Fruit fly (Drosophila melanogaster) whole organism, embryonic: ENCODE results near the gene CG5639.

ENCODE experiments used
- Adf1 ChIP-seq: fragments of 200-800 bp; sonication (Bioruptor generic); IDR thresholded peaks from 2 replicates; pipeline ENCODE4 v1.3.6; 2022; ENCODE audit warnings: missing biosample characterization, missing genetic modification characterization
- Bteb2 ChIP-seq: fragments of 200-800 bp; sonication (Bioruptor generic); optimal IDR thresholded peaks from 2 replicates; lab custom pipeline; 2016; ENCODE audit warnings: missing biosample characterization, missing genetic modification characterization
- C15 ChIP-seq: fragments of 200-800 bp; sonication (Bioruptor generic); IDR thresholded peaks from 3 replicates; pipeline ENCODE4 v1.3.6; 2022; ENCODE audit warnings: missing biosample characterization, missing genetic modification characterization
- CG10147 ChIP-seq: fragments of 200-800 bp; sonication (Bioruptor generic); optimal IDR thresholded peaks from 2 replicates; lab custom pipeline; 2019; ENCODE audit warnings: missing biosample characterization, mild to moderate bottlenecking, missing genetic modification characterization, moderate library complexity
- CG10431 ChIP-seq: fragments of 200-800 bp; sonication (Bioruptor generic); optimal IDR thresholded peaks from 3 replicates; lab custom pipeline; 2018; ENCODE audit warnings: missing biosample characterization, mild to moderate bottlenecking, missing genetic modification characterization
- CG12299 ChIP-seq: fragments of 200-800 bp; sonication (Bioruptor generic); optimal IDR thresholded peaks from 2 replicates; lab custom pipeline; 2018; ENCODE audit warnings: missing biosample characterization, mild to moderate bottlenecking, missing genetic modification characterization
- CG14667 ChIP-seq: fragments of 200-800 bp; sonication (Bioruptor generic); IDR thresholded peaks from 2 replicates; pipeline ENCODE4 v1.3.6; 2022; ENCODE audit warnings: missing biosample characterization, missing genetic modification characterization
- CG14965 ChIP-seq: fragments of 200-800 bp; sonication (Bioruptor generic); optimal IDR thresholded peaks from 2 replicates; lab custom pipeline; 2016; ENCODE audit warnings: missing biosample characterization, missing genetic modification characterization, borderline replicate concordance
- CG15011 ChIP-seq: fragments of 200-800 bp; sonication (Bioruptor generic); optimal IDR thresholded peaks from 3 replicates; lab custom pipeline; 2018; ENCODE audit warnings: missing biosample characterization, mild to moderate bottlenecking, missing genetic modification characterization
- CG15073 ChIP-seq: fragments of 200-800 bp; sonication (Bioruptor generic); optimal IDR thresholded peaks from 2 replicates; lab custom pipeline; 2016; ENCODE audit warnings: missing biosample characterization, missing genetic modification characterization
- CG18619 ChIP-seq: fragments of 200-800 bp; sonication (Bioruptor generic); optimal IDR thresholded peaks from 3 replicates; lab custom pipeline; 2017; ENCODE audit warnings: missing biosample characterization, mild to moderate bottlenecking, missing genetic modification characterization
- CG2120 ChIP-seq: fragments of 200-800 bp; sonication (Bioruptor generic); optimal IDR thresholded peaks from 3 replicates; lab custom pipeline; 2016; ENCODE audit warnings: missing biosample characterization, missing genetic modification characterization
- CG3065 ChIP-seq: fragments of 200-800 bp; sonication (Bioruptor generic); optimal IDR thresholded peaks from 2 replicates; lab custom pipeline; 2016; ENCODE audit warnings: missing biosample characterization, missing genetic modification characterization
- CG31365 ChIP-seq: fragments of 200-800 bp; sonication (Bioruptor generic); optimal IDR thresholded peaks from 2 replicates; lab custom pipeline; 2018; ENCODE audit warnings: missing biosample characterization, mild to moderate bottlenecking, missing genetic modification characterization
- CG3163 ChIP-seq: fragments of 200-800 bp; sonication (Bioruptor generic); optimal IDR thresholded peaks from 3 replicates; lab custom pipeline; 2016; ENCODE audit warnings: missing biosample characterization, missing genetic modification characterization
- CG34376 ChIP-seq: fragments of 200-800 bp; sonication (Bioruptor generic); optimal IDR thresholded peaks from 2 replicates; lab custom pipeline; 2018; ENCODE audit warnings: missing biosample characterization, mild to moderate bottlenecking, missing genetic modification characterization
- CG43689 ChIP-seq: fragments of 200-800 bp; sonication (Bioruptor generic); IDR thresholded peaks from 2 replicates; pipeline ENCODE4 v1.3.6; 2022; ENCODE audit warnings: missing biosample characterization, missing genetic modification characterization
- CG6654 ChIP-seq: fragments of 200-800 bp; sonication (Bioruptor generic); optimal IDR thresholded peaks from 2 replicates; lab custom pipeline; 2017; ENCODE audit warnings: missing biosample characterization, mild to moderate bottlenecking, missing genetic modification characterization
- CG7963 ChIP-seq: fragments of 200-800 bp; sonication (Bioruptor generic); IDR thresholded peaks from 3 replicates; pipeline ENCODE4 v1.3.6; 2022; ENCODE audit warnings: missing biosample characterization, missing genetic modification characterization; ENCODE audit not compliant: partially characterized antibody
- CG8089 ChIP-seq: fragments of 200-800 bp; sonication (Bioruptor generic); optimal IDR thresholded peaks from 3 replicates; lab custom pipeline; 2016; ENCODE audit warnings: missing biosample characterization, missing genetic modification characterization
- CG8290 ChIP-seq, 3 experiments: fragments of 200-800 bp; sonication (Bioruptor generic); optimal IDR thresholded peaks; 2 replicates each; lab custom pipeline; 2016 to 2019; ENCODE audit warnings: missing biosample characterization in 3 of 3, missing genetic modification characterization in 3 of 3, mild to moderate bottlenecking in 2 of 3, moderate library complexity in 1 of 3
- CHES-1-like ChIP-seq: fragments of 200-800 bp; sonication (Bioruptor generic); optimal IDR thresholded peaks from 2 replicates; lab custom pipeline; 2016; ENCODE audit warnings: missing biosample characterization, missing genetic modification characterization
- Camta ChIP-seq: fragments of 200-800 bp; sonication (Bioruptor generic); optimal IDR thresholded peaks from 2 replicates; lab custom pipeline; 2016; ENCODE audit warnings: missing biosample characterization, missing genetic modification characterization
- D ChIP-seq, 2 experiments: fragments of 200-800 bp in 1 of 2; fragments of >200 bp in 1 of 2; sonication (Bioruptor generic) in 1 of 2; optimal IDR thresholded peaks; 2 replicates in 1 of 2; 3 replicates in 1 of 2; lab custom pipeline; 2017; ENCODE audit warnings: mild to moderate bottlenecking in 1 of 2, missing biosample characterization in 1 of 2, missing genetic modification characterization in 1 of 2, missing genetic modification reagents in 1 of 2
- D19B ChIP-seq: fragments of 200-800 bp; sonication (Bioruptor generic); optimal IDR thresholded peaks from 2 replicates; lab custom pipeline; 2017; ENCODE audit warnings: missing biosample characterization, mild to moderate bottlenecking, missing genetic modification characterization
- Deaf1 ChIP-seq: fragments of 200-800 bp; optimal IDR thresholded peaks from 3 replicates; lab custom pipeline; 2019; ENCODE audit warnings: missing biosample characterization, mild to moderate bottlenecking, missing genetic modification characterization, moderate library complexity
- Dfd ChIP-seq, 2 experiments: fragments of >200 bp; optimal IDR thresholded peaks; 2 replicates each; lab custom pipeline; 2017; ENCODE audit warnings: missing biosample characterization in 2 of 2, missing genetic modification characterization in 2 of 2
- Hr78 ChIP-seq, 2 experiments: fragments of 200-800 bp in 1 of 2; fragments of >200 bp in 1 of 2; sonication (Bioruptor generic) in 1 of 2; optimal IDR thresholded peaks; 2 replicates each; lab custom pipeline; 2017 to 2019; ENCODE audit warnings: missing biosample characterization in 2 of 2, missing genetic modification characterization in 2 of 2, mild to moderate bottlenecking in 1 of 2, moderate library complexity in 1 of 2
- Lpt ChIP-seq: fragments of >200 bp; optimal IDR thresholded peaks from 2 replicates; lab custom pipeline; 2018; ENCODE audit warnings: missing biosample characterization, missing genetic modification characterization
- Neu2 ChIP-seq: fragments of 200-800 bp; sonication (Bioruptor generic); optimal IDR thresholded peaks from 3 replicates; lab custom pipeline; 2016; ENCODE audit warnings: missing biosample characterization, missing genetic modification characterization, borderline replicate concordance
- NfI ChIP-seq: fragments of 200-800 bp; sonication (Bioruptor generic); optimal IDR thresholded peaks from 3 replicates; lab custom pipeline; 2018; ENCODE audit warnings: missing biosample characterization, mild to moderate bottlenecking, missing genetic modification characterization, moderate library complexity
- Rfx ChIP-seq: fragments of 200-800 bp; sonication (Bioruptor generic); IDR thresholded peaks from 2 replicates; pipeline ENCODE4 v1.3.6; 2022; ENCODE audit warnings: missing biosample characterization, missing genetic modification characterization
- Xrp1 ChIP-seq: fragments of 200-800 bp; sonication (Bioruptor generic); IDR thresholded peaks from 2 replicates; pipeline ENCODE4 v1.3.6; 2022; ENCODE audit warnings: missing biosample characterization, missing genetic modification characterization
- ac ChIP-seq: fragments of 200-800 bp; sonication (Bioruptor generic); optimal IDR thresholded peaks from 3 replicates; lab custom pipeline; 2017; ENCODE audit warnings: missing biosample characterization, mild to moderate bottlenecking, missing genetic modification characterization
- ato ChIP-seq: fragments of 200-800 bp; sonication (Bioruptor generic); IDR thresholded peaks from 2 replicates; pipeline ENCODE4 v1.3.6; 2022; ENCODE audit warnings: missing biosample characterization, missing genetic modification characterization; ENCODE audit not compliant: partially characterized antibody
- chn ChIP-seq: fragments of 200-800 bp; sonication (Bioruptor generic); optimal IDR thresholded peaks from 2 replicates; lab custom pipeline; 2016; ENCODE audit warnings: missing biosample characterization, missing genetic modification characterization
- croc ChIP-seq: fragments of 200-800 bp; sonication (Bioruptor generic); conservative IDR thresholded peaks from 3 replicates; pipeline ENCODE4 v1.3.6; 2022; ENCODE audit warnings: missing biosample characterization, missing genetic modification characterization
- en ChIP-seq: fragments of 200-800 bp; sonication (Bioruptor generic); optimal IDR thresholded peaks from 2 replicates; lab custom pipeline; 2016; ENCODE audit warnings: missing biosample characterization, missing genetic modification characterization
- eve ChIP-seq, 2 experiments: fragments of >200 bp; optimal IDR thresholded peaks; 2 replicates each; lab custom pipeline; 2017; ENCODE audit warnings: missing biosample characterization in 2 of 2, missing genetic modification characterization in 2 of 2
- gro ChIP-seq: fragments of 200-800 bp; sonication (Bioruptor generic); optimal IDR thresholded peaks from 2 replicates; lab custom pipeline; 2016; ENCODE audit warnings: missing biosample characterization, missing genetic modification characterization
- ham ChIP-seq: fragments of 200-800 bp; sonication (Bioruptor generic); IDR thresholded peaks from 2 replicates; pipeline ENCODE4 v1.3.6; 2022; ENCODE audit warnings: missing biosample characterization, missing genetic modification characterization
- hb ChIP-seq: fragments of 200-800 bp; sonication (Bioruptor generic); IDR thresholded peaks from 3 replicates; pipeline ENCODE4 v1.3.6; 2022; ENCODE audit warnings: missing biosample characterization, missing genetic modification characterization; ENCODE audit not compliant: partially characterized antibody
- inv ChIP-seq: fragments of 200-800 bp; sonication (Bioruptor generic); IDR thresholded peaks from 2 replicates; pipeline ENCODE4 v1.3.6; 2022; ENCODE audit warnings: missing biosample characterization, missing genetic modification characterization; ENCODE audit not compliant: partially characterized antibody
- luna ChIP-seq: fragments of 200-800 bp; sonication (Bioruptor generic); optimal IDR thresholded peaks from 2 replicates; lab custom pipeline; 2016; ENCODE audit warnings: missing biosample characterization, missing genetic modification characterization
- nerfin-2 ChIP-seq: fragments of 200-800 bp; sonication (Bioruptor generic); IDR thresholded peaks from 2 replicates; pipeline ENCODE4 v1.3.6; 2022; ENCODE audit warnings: missing biosample characterization, missing genetic modification characterization; ENCODE audit not compliant: partially characterized antibody
- prd ChIP-seq, 3 experiments: fragments of >200 bp in 2 of 3; fragments of 200-800 bp in 1 of 3; sonication (Bioruptor generic) in 1 of 3; optimal IDR thresholded peaks in 2 of 3; IDR thresholded peaks in 1 of 3; 2 replicates in 2 of 3; 3 replicates in 1 of 3; pipeline versions ENCODE4 v1.3.6 to Lab custom; 2017 to 2022; ENCODE audit warnings: missing biosample characterization in 1 of 3, missing genetic modification characterization in 1 of 3
- pzg ChIP-seq: fragments of 200-800 bp; sonication (Bioruptor generic); optimal IDR thresholded peaks from 3 replicates; lab custom pipeline; 2018; ENCODE audit warnings: missing biosample characterization, mild to moderate bottlenecking, missing genetic modification characterization, moderate library complexity
- sisA ChIP-seq: fragments of 200-800 bp; sonication (Bioruptor generic); IDR thresholded peaks from 2 replicates; pipeline ENCODE4 v1.3.6; 2022; ENCODE audit warnings: missing biosample characterization, missing genetic modification characterization
- tx ChIP-seq: fragments of 200-800 bp; sonication (Bioruptor generic); optimal IDR thresholded peaks from 2 replicates; lab custom pipeline; 2016; ENCODE audit warnings: missing biosample characterization, missing genetic modification characterization

The CG5639 gene

dm6 chr3R:27581263-27581868 lies 14.6 kb downstream of the CG5639 start (continued):
- TF ChIP-seq CG7963 = no peak
- peak; percentile 54 for TF ChIP-seq CG31365 (tag; lab: Kevin White, UChicago)
- TF ChIP-seq CG15011 (GFP tag; lab: Kevin White, UChicago) = no peak
- no peak for TF ChIP-seq CG14667 (GFP tag; lab: Robert Waterston, UW)
- peak; percentile 37 for TF ChIP-seq CG18619 (GFP tag; lab: Kevin White, UChicago)
- no peak for TF ChIP-seq ham (GFP tag; lab: Robert Waterston, UW)
- TF ChIP-seq CG10147 = peak; percentile 12
- TF ChIP-seq ato = no peak
- TF ChIP-seq en = no peak
- no peak for TF ChIP-seq Adf1 (GFP tag; lab: Robert Waterston, UW)
- no peak for TF ChIP-seq CG14965 (GFP tag; lab: Kevin White, UChicago)
- TF ChIP-seq eve (GFP tag; optimal IDR thresholded peaks at IDR 0.05; lab: Kevin White, UChicago) = no peak
- TF ChIP-seq CG3065 (GFP tag; lab: Kevin White, UChicago) = no peak
- TF ChIP-seq CG6654 (GFP tag; lab: Kevin White, UChicago) = no peak
- no peak for TF ChIP-seq Neu2 (GFP tag; lab: Kevin White, UChicago)
- TF ChIP-seq tx (GFP tag; lab: Kevin White, UChicago) = peak; percentile 10
- peak; percentile 61 for TF ChIP-seq Deaf1
- TF ChIP-seq hb (GFP tag; lab: Robert Waterston, UW) = no peak
- no peak for TF ChIP-seq Bteb2
- TF ChIP-seq D (optimal IDR thresholded peaks at IDR 0.05; lab: Kevin White, UChicago) = peak; percentile 84
- peak; percentile 33 for TF ChIP-seq D (GFP tag; optimal IDR thresholded peaks at IDR 0.05; lab: Kevin White, UChicago)
- TF ChIP-seq C15 (GFP tag; lab: Robert Waterston, UW) = no peak
- TF ChIP-seq CG2120 (GFP tag; lab: Kevin White, UChicago) = peak; percentile 74
- no peak for TF ChIP-seq croc
- peak; percentile 54 for TF ChIP-seq Camta
- peak; percentile 87 for TF ChIP-seq CG34376 (GFP tag; lab: Kevin White, UChicago)
- TF ChIP-seq pzg = peak; percentile 96
- peak; percentile 63 for TF ChIP-seq NfI
- no peak for TF ChIP-seq Hr78 (GFP tag; optimal IDR thresholded peaks at IDR 0.05; lab: Kevin White, UChicago)
- TF ChIP-seq CHES-1-like = peak; percentile 84
- no peak for TF ChIP-seq CG8290 (GFP tag; optimal IDR thresholded peaks at IDR 0.05; lab: Kevin White, UChicago)
- TF ChIP-seq CG8290 (tag; optimal IDR thresholded peaks at IDR 0.05; lab: Kevin White, UChicago) = peak in 1 of 2 experiments; percentile 88
- no peak for TF ChIP-seq luna
- no peak for TF ChIP-seq D19B (GFP tag; lab: Kevin White, UChicago)
- TF ChIP-seq CG10431 (GFP tag; lab: Kevin White, UChicago) = no peak
- TF ChIP-seq sisA (GFP tag; lab: Robert Waterston, UW) = no peak
- TF ChIP-seq CG43689 = no peak
- TF ChIP-seq nerfin-2 (GFP tag; lab: Robert Waterston, UW) = no peak
- TF ChIP-seq chn = peak; percentile 54
- TF ChIP-seq Dfd (GFP tag; optimal IDR thresholded peaks at IDR 0.05; lab: Kevin White, UChicago) = no peak
- TF ChIP-seq Rfx = no peak
- peak; percentile 59 for TF ChIP-seq CG12299 (tag; lab: Kevin White, UChicago)
- no peak for TF ChIP-seq inv
- no peak for TF ChIP-seq Xrp1 (GFP tag; lab: Robert Waterston, UW)
- TF ChIP-seq Lpt (GFP tag; lab: Kevin White, UChicago) = no peak
- no peak for TF ChIP-seq CG15073 (GFP tag; lab: Kevin White, UChicago)
- peak; percentile 45 for TF ChIP-seq CG3163
- TF ChIP-seq prd (optimal IDR thresholded peaks at IDR 0.05; lab: Kevin White, UChicago) = no peak
- TF ChIP-seq prd (GFP tag; IDR thresholded peaks at IDR 0.05; lab: Robert Waterston, UW) = no peak
- TF ChIP-seq ac (GFP tag; lab: Kevin White, UChicago) = peak; percentile 22
- TF ChIP-seq gro (GFP tag; lab: Kevin White, UChicago) = peak; percentile 30
- peak; percentile 24 for TF ChIP-seq CG8089 (GFP tag; lab: Kevin White, UChicago)
